Fruit fly (Drosophila melanogaster) S2 (cell line): ENCODE measurements around the gene CG9521.
A peak's percentile ranks its signal among the peaks of the same experiment; 100 is the strongest.

Experiments used
- CG8478 ChIP-seq: fragments of >200 bp; optimal IDR thresholded peaks from 2 replicates; lab custom pipeline; 2018
- CTCF ChIP-seq, 2 experiments: fragments of >200 bp; optimal IDR thresholded peaks; 2 replicates each; lab custom pipeline; 2018

The CG9521 gene

dm6 chrX:14853153-14853672 is at the start of gene CG9521:
Gene CG9521, minus strand, starts transcription at chrX:14853269.
- TF ChIP-seq CTCF (optimal IDR thresholded peaks at IDR 0.05; lab: Kevin White, UChicago) (no peak), CG8478 (no peak)

- TF ChIP-seq CG8478 (no peak), CTCF (optimal IDR thresholded peaks at IDR 0.05; lab: Kevin White, UChicago) (no peak)
Measured at dm6 chrX:14897592-14897991, 44.5 kb upstream of the CG9521 start.

- no peak for TF ChIP-seq CG8478
- TF ChIP-seq CTCF (optimal IDR thresholded peaks at IDR 0.05; lab: Kevin White, UChicago), result no peak
Measured at dm6 chrX:14896791-14897190, 43.7 kb upstream of the CG9521 start, which contains the start of gene CG9514. Gene CG9514, minus strand, starts transcription at chrX:14896891.

dm6 chrX:14896310-14896709 is 43.2 kb upstream of the CG9521 start:
- TF ChIP-seq CG8478 (no peak), CTCF (optimal IDR thresholded peaks at IDR 0.05; lab: Kevin White, UChicago) (no peak)

- TF ChIP-seq CTCF (optimal IDR thresholded peaks at IDR 0.05; lab: Kevin White, UChicago), result no peak
Measured at dm6 chrX:14893872-14894271, 40.8 kb upstream of the CG9521 start.

- TF ChIP-seq CG8478 (no peak), CTCF (optimal IDR thresholded peaks at IDR 0.05; lab: Kevin White, UChicago) (no peak)
Measured at dm6 chrX:14892303-14892702, 39.2 kb upstream of the CG9521 start.

dm6 chrX:14885554-14885953 is 32.5 kb upstream of the CG9521 start:
- TF ChIP-seq CG8478, result no peak
- no peak for TF ChIP-seq CTCF (optimal IDR thresholded peaks at IDR 0.05; lab: Kevin White, UChicago)

- TF ChIP-seq CTCF (optimal IDR thresholded peaks at IDR 0.05; lab: Kevin White, UChicago) (no peak), CG8478 (no peak)
Measured at dm6 chrX:14883993-14884392, 30.9 kb upstream of the CG9521 start.

- TF ChIP-seq CG8478 (no peak), CTCF (optimal IDR thresholded peaks at IDR 0.05; lab: Kevin White, UChicago) (no peak)
Measured at dm6 chrX:14882536-14883118, 29.6 kb upstream of the CG9521 start, which contains the start of the genes CG45064 and CG45065. Gene CG45064, minus strand, starts transcription at chrX:14882586. Gene CG45065, minus strand, starts transcription at chrX:14882586.

dm6 chrX:14878917-14879316 is 25.8 kb upstream of the CG9521 start:
- TF ChIP-seq CG8478 (no peak), CTCF (optimal IDR thresholded peaks at IDR 0.05; lab: Kevin White, UChicago) (peak; percentile 61 to 71)

- TF ChIP-seq CTCF (optimal IDR thresholded peaks at IDR 0.05; lab: Kevin White, UChicago) (no peak), CG8478 (no peak)
Measured at dm6 chrX:14871028-14871427, 18.0 kb upstream of the CG9521 start, which contains the start of gene CG9518. Gene CG9518, minus strand, starts transcription at chrX:14871181.

- TF ChIP-seq CTCF (optimal IDR thresholded peaks at IDR 0.05; lab: Kevin White, UChicago), result no peak
- no peak for TF ChIP-seq CG8478
Measured at dm6 chrX:14868414-14868813, 15.3 kb upstream of the CG9521 start.

dm6 chrX:14866911-14867310 is 13.8 kb upstream of the CG9521 start:
- TF ChIP-seq CG8478, result no peak
- no peak for TF ChIP-seq CTCF (optimal IDR thresholded peaks at IDR 0.05; lab: Kevin White, UChicago)

- TF ChIP-seq CTCF (optimal IDR thresholded peaks at IDR 0.05; lab: Kevin White, UChicago) (no peak), CG8478 (no peak)
Measured at dm6 chrX:14862494-14862893, 9.4 kb upstream of the CG9521 start.

- no peak for TF ChIP-seq CTCF (optimal IDR thresholded peaks at IDR 0.05; lab: Kevin White, UChicago)
- TF ChIP-seq CG8478, result no peak
Measured at dm6 chrX:14858951-14859350, 5.9 kb upstream of the CG9521 start, which contains the start of gene CG46399. Gene CG46399, plus strand, starts transcription at chrX:14859251.

dm6 chrX:14857883-14858282 is 4.8 kb upstream of the CG9521 start:
- no peak for TF ChIP-seq CTCF (optimal IDR thresholded peaks at IDR 0.05; lab: Kevin White, UChicago)
- no peak for TF ChIP-seq CG8478

- no peak for TF ChIP-seq CTCF (optimal IDR thresholded peaks at IDR 0.05; lab: Kevin White, UChicago)
- no peak for TF ChIP-seq CG8478
Measured at dm6 chrX:14856261-14856660, 3.2 kb upstream of the CG9521 start, which contains the start of gene CG9519. Gene CG9519, minus strand, starts transcription at chrX:14856361.
